Worm (Caenorhabditis elegans): ENCODE measurements around the gene clec-139.

The clec-139 gene

DNA sequence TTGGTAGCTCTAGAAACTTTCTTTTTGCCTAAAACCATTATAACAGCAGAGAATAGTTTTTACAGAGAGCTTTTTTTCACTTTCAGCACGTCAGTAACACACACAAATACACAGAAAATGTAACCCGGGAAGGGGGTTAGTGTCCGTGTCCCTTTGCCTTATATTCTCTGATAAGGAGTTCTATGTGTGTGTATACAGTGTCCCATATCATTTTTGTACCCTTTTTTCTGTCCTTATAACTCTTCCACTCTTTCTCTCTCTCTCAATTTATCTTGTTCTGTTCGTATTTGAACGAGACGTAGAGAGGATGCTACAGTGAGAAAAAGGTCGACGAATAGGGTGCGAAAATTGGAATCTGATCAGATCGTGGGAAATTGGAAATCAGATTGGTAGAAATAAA lies 22.7 kb downstream of the clec-139 start:
- TF ChIP-seq mep-1 (tag; optimal IDR thresholded peaks at IDR 0.05) = no peak
- TF ChIP-seq sem-2 (GFP tag; optimal IDR thresholded peaks at IDR 0.05) = no peak
- TF ChIP-seq bed-3 (GFP tag; optimal IDR thresholded peaks at IDR 0.05) = no peak
- TF ChIP-seq tbx-8 (GFP tag; optimal IDR thresholded peaks at IDR 0.05) = no peak
- TF ChIP-seq snpc-4 (tag; optimal IDR thresholded peaks at IDR 0.05) = no peak
- TF ChIP-seq mls-2 (tag; optimal IDR thresholded peaks at IDR 0.05) = no peak
- no peak for TF ChIP-seq zip-8 (tag; optimal IDR thresholded peaks at IDR 0.05)
- TF ChIP-seq unc-39 (tag; optimal IDR thresholded peaks at IDR 0.05) = no peak
- TF ChIP-seq ceh-83 (GFP tag; optimal IDR thresholded peaks at IDR 0.05) = no peak
- TF ChIP-seq ham-2 (GFP tag; optimal IDR thresholded peaks at IDR 0.05) = no peak
- no peak for TF ChIP-seq nhr-2 (tag; optimal IDR thresholded peaks at IDR 0.05)

DNA sequence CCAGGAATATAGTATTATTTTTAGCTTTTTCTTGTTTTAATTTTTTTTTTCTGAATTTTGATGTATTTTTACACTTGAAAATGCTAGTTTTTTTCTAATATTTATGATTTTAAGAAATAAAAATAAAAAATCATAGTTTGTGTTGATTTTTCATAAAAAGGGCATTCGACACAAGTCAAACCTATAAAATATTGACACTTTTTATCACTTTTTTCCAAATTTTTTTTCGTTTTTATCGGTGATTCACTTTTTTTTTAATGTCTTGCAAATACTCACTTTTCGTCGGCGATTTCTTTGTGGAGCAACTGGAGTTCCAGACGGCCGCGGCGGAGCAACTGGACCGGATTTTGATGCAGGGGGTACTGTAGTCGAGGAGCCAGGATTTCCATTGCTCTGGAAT lies 24.1 kb downstream of the clec-139 start:
- TF ChIP-seq nhr-237 (tag; optimal IDR thresholded peaks at IDR 0.05) = no peak
- no peak for TF ChIP-seq lin-32 (GFP tag; optimal IDR thresholded peaks at IDR 0.05)
- TF ChIP-seq pha-4 (tag; optimal IDR thresholded peaks at IDR 0.05) = no peak
- no peak for TF ChIP-seq nhr-2 (tag; optimal IDR thresholded peaks at IDR 0.05)
- no peak for TF ChIP-seq zip-8 (tag; optimal IDR thresholded peaks at IDR 0.05)
- no peak for TF ChIP-seq ces-1 (GFP tag; optimal IDR thresholded peaks at IDR 0.05)
- TF ChIP-seq mep-1 (tag; optimal IDR thresholded peaks at IDR 0.05) = no peak
- TF ChIP-seq unc-120 (tag; optimal IDR thresholded peaks at IDR 0.05; ENCODE audit: poor library complexity, severe bottlenecking) = no peak
- no peak for TF ChIP-seq lsy-2 (tag; optimal IDR thresholded peaks at IDR 0.05)
- no peak for TF ChIP-seq ceh-39 (tag; optimal IDR thresholded peaks at IDR 0.05)
- no peak for TF ChIP-seq tbx-8 (GFP tag; optimal IDR thresholded peaks at IDR 0.05)
- no peak for TF ChIP-seq ham-2 (GFP tag; optimal IDR thresholded peaks at IDR 0.05)
- TF ChIP-seq hlh-1 (tag; optimal IDR thresholded peaks at IDR 0.05) = no peak
- TF ChIP-seq unc-62 (GFP tag; optimal IDR thresholded peaks at IDR 0.05) = no peak

DNA sequence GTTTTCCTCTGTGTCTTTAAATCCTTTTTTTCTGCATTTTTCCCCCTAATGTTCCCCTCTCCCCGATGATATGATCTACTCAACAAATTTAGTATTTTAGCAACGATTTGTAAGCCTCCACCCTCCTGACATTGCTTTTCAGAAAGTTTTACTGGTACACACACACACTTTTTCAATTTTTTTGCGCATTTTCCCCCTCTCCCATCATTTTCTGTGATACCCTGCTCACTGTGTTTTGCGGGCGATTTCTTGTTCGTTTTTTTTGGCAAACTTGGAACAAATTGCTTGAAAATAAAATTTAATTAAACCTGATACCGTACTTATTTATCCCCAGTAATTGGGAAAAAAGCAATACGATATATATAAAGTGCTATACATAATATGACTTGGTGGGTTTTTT lies 30.9 kb downstream of the clec-139 start:
- TF ChIP-seq ceh-39 (tag; optimal IDR thresholded peaks at IDR 0.05) (no peak), unc-120 (tag; optimal IDR thresholded peaks at IDR 0.05; ENCODE audit: poor library complexity, severe bottlenecking) (no peak), drap-1 (GFP tag; optimal IDR thresholded peaks at IDR 0.05) (no peak), zip-8 (tag; optimal IDR thresholded peaks at IDR 0.05) (no peak), nhr-76 (tag; optimal IDR thresholded peaks at IDR 0.05) (no peak), ceh-83 (GFP tag; optimal IDR thresholded peaks at IDR 0.05) (no peak), bed-3 (GFP tag; optimal IDR thresholded peaks at IDR 0.05) (no peak), cnd-1 (tag; optimal IDR thresholded peaks at IDR 0.05) (no peak), ces-1 (GFP tag; optimal IDR thresholded peaks at IDR 0.05) (no peak), pha-4 (tag; optimal IDR thresholded peaks at IDR 0.05) (no peak), flh-1 (GFP tag; optimal IDR thresholded peaks at IDR 0.05) (no peak), ham-2 (GFP tag; optimal IDR thresholded peaks at IDR 0.05) (no peak), ztf-11 (tag; optimal IDR thresholded peaks at IDR 0.05) (no peak)

DNA sequence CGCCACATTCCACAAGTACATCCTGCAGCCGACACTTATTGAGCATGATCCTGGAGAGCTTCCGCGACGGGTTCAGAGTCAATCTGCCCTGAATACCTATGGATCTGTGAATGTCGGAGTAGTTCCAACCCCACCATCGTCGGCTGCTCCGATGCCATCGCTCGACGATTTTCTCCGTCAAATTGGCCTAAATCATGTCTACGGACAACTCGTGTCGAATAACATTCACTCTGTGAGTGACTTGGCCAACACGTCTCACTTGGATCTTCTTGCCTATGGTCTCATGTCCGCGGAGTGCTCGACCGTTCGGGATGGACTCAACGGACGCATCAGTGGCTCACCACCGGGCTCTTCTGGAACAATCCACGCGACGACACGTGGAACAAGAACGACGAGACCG lies 31.5 kb downstream of the clec-139 start:
- TF ChIP-seq ceh-43 (GFP tag; optimal IDR thresholded peaks at IDR 0.05) (no peak), sptf-1 (tag; optimal IDR thresholded peaks at IDR 0.05) (no peak), cnd-1 (tag; optimal IDR thresholded peaks at IDR 0.05) (no peak), lsy-2 (tag; optimal IDR thresholded peaks at IDR 0.05) (no peak), ces-1 (GFP tag; optimal IDR thresholded peaks at IDR 0.05) (no peak), hlh-1 (tag; optimal IDR thresholded peaks at IDR 0.05) (no peak), ceh-39 (tag; optimal IDR thresholded peaks at IDR 0.05) (no peak), unc-39 (tag; optimal IDR thresholded peaks at IDR 0.05) (no peak)

DNA sequence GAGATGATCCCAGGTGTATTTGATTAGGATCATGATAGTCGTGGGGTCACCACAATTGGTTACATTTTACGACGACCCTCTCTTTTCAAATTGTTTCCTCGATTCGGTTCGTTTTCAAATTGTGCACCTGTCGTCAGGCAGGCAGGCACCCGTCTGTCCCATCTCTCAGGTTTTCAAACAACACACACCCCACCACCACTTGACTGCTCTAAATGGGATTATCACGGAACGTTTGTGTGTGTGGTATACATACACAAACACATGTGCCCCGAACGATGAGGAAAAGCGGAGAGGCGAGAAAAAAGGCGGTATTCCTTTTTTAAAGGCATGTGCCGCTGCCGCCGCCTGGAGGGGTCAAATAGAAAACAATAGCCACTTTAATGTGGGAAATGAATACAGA lies 36.2 kb downstream of the clec-139 start:
- peak; percentile 3 for TF ChIP-seq sem-2 (GFP tag; optimal IDR thresholded peaks at IDR 0.05)
- TF ChIP-seq tbx-8 (GFP tag; optimal IDR thresholded peaks at IDR 0.05) = no peak
- TF ChIP-seq lin-13 (tag; optimal IDR thresholded peaks at IDR 0.05) = no peak
- TF ChIP-seq mep-1 (tag; optimal IDR thresholded peaks at IDR 0.05) = no peak
- peak; percentile 13 for TF ChIP-seq sptf-1 (tag; optimal IDR thresholded peaks at IDR 0.05)
- no peak for TF ChIP-seq mls-2 (tag; optimal IDR thresholded peaks at IDR 0.05)
- no peak for TF ChIP-seq unc-120 (tag; optimal IDR thresholded peaks at IDR 0.05; ENCODE audit: poor library complexity, severe bottlenecking)
- no peak for TF ChIP-seq snpc-4 (tag; optimal IDR thresholded peaks at IDR 0.05)
- TF ChIP-seq ztf-11 (tag; optimal IDR thresholded peaks at IDR 0.05) = peak; percentile 59
- TF ChIP-seq ham-2 (GFP tag; optimal IDR thresholded peaks at IDR 0.05) = peak; percentile 38
- peak; percentile 5 for TF ChIP-seq cnd-1 (tag; optimal IDR thresholded peaks at IDR 0.05)
- peak; percentile 97 for TF ChIP-seq lin-32 (GFP tag; optimal IDR thresholded peaks at IDR 0.05)
- no peak for TF ChIP-seq M03D4.4 (tag; optimal IDR thresholded peaks at IDR 0.05)
- TF ChIP-seq unc-62 (GFP tag; optimal IDR thresholded peaks at IDR 0.05) = no peak
- TF ChIP-seq lsy-2 (tag; optimal IDR thresholded peaks at IDR 0.05) = no peak
- peak; percentile 49 for TF ChIP-seq nhr-2 (tag; optimal IDR thresholded peaks at IDR 0.05)
- TF ChIP-seq drap-1 (GFP tag; optimal IDR thresholded peaks at IDR 0.05) = no peak
- TF ChIP-seq ceh-39 (tag; optimal IDR thresholded peaks at IDR 0.05) = no peak
- TF ChIP-seq ces-1 (GFP tag; optimal IDR thresholded peaks at IDR 0.05) = peak; percentile 48
- TF ChIP-seq nhr-12 (tag; optimal IDR thresholded peaks at IDR 0.05) = no peak
- no peak for TF ChIP-seq unc-39 (tag; optimal IDR thresholded peaks at IDR 0.05)

Measured in whole organism, mixed stage, embryonic.